Fruit fly (Drosophila melanogaster) whole organism, prepupa: Measurements from ENCODE around the gene lectin-24Db.

Experiments used
- Blimp-1 ChIP-seq: fragments of 200-800 bp; sonication (Bioruptor generic); optimal IDR thresholded peaks from 3 replicates; lab custom pipeline; 2017; ENCODE audit warnings: missing biosample characterization, missing genetic modification characterization, mild to moderate bottlenecking, moderate library complexity, missing genetic modification reagents
- CG1621 ChIP-seq: fragments of 200-800 bp; sonication (Bioruptor generic); optimal IDR thresholded peaks from 3 replicates; lab custom pipeline; 2018; ENCODE audit warnings: missing biosample characterization, mild to moderate bottlenecking, missing genetic modification characterization
- CG3032 ChIP-seq: fragments of 200-800 bp; optimal IDR thresholded peaks from 2 replicates; lab custom pipeline; 2019; ENCODE audit warnings: missing biosample characterization, mild to moderate bottlenecking, missing genetic modification characterization, moderate library complexity
- Eip93F ChIP-seq: fragments of 200-800 bp; sonication (Bioruptor generic); optimal IDR thresholded peaks from 2 replicates; lab custom pipeline; 2016; ENCODE audit warnings: missing biosample characterization, mild to moderate bottlenecking, missing genetic modification characterization
- Ets21C ChIP-seq: fragments of 200-800 bp; sonication (Bioruptor generic); optimal IDR thresholded peaks from 3 replicates; lab custom pipeline; 2016; ENCODE audit warnings: missing biosample characterization, missing genetic modification characterization
- Gug ChIP-seq: fragments of 200-800 bp; sonication (Bioruptor generic); IDR thresholded peaks from 2 replicates; pipeline ENCODE4 v1.3.6; 2022; ENCODE audit warnings: missing biosample characterization, missing genetic modification characterization
- Smox ChIP-seq: fragments of 200-800 bp; sonication (Bioruptor generic); optimal IDR thresholded peaks from 3 replicates; lab custom pipeline; 2016; ENCODE audit warnings: missing biosample characterization, missing genetic modification characterization
- Sox102F ChIP-seq: fragments of 200-800 bp; sonication (Bioruptor generic); optimal IDR thresholded peaks from 2 replicates; lab custom pipeline; 2016; ENCODE audit warnings: missing biosample characterization, mild to moderate bottlenecking, missing genetic modification characterization
- dac ChIP-seq: fragments of 200-800 bp; sonication (Bioruptor generic); optimal IDR thresholded peaks from 2 replicates; lab custom pipeline; 2017; ENCODE audit warnings: missing biosample characterization, mild to moderate bottlenecking, missing genetic modification characterization
- dsx ChIP-seq: fragments of 200-800 bp; optimal IDR thresholded peaks from 3 replicates; lab custom pipeline; 2019; ENCODE audit warnings: missing biosample characterization, mild to moderate bottlenecking, missing genetic modification characterization, moderate library complexity; ENCODE audit not compliant: poor library complexity, severe bottlenecking
- lz ChIP-seq: fragments of 200-800 bp; sonication (Bioruptor generic); optimal IDR thresholded peaks from 3 replicates; lab custom pipeline; 2016; ENCODE audit warnings: missing biosample characterization, missing genetic modification characterization
- spab ChIP-seq: fragments of 200-800 bp; sonication (Bioruptor generic); optimal IDR thresholded peaks from 2 replicates; lab custom pipeline; 2017; ENCODE audit warnings: missing biosample characterization, mild to moderate bottlenecking, missing genetic modification characterization, missing genetic modification reagents
- vri ChIP-seq: fragments of 200-800 bp; sonication (Bioruptor generic); optimal IDR thresholded peaks from 3 replicates; lab custom pipeline; 2016; ENCODE audit warnings: missing biosample characterization, mild to moderate bottlenecking, missing genetic modification characterization

DNA sequence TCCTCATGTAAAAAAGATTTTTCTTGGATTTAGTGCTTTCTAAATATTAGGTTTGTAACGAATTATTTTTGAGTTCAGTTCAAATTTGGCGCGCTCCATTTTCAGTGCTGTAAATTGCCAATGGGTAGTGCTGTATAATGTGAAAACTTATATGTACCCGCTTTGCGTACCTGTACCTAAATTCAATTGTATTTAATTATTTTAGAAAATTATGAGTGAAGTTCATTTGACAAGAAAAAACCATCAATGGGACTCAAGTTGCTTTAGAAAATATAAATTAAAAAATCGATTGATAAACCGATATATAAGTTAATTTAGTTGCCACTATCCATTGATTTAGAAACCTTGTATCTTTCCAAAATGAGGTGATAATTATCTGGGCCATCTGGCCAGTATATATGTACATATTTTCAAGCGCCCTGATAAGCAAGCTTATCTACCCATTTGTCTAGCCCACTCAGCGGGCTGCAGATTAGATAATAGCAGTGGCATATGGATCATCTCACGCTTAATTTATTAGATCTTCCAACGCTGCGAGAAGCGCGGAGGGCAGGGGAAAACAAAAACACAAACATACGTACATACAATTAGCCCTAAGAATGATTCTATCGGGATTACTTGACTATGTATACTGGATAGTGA, 36.4 kb downstream of the lectin-24Db start:
- TF ChIP-seq Sox102F (GFP tag; lab: Kevin White, UChicago) = peak; percentile 36
- TF ChIP-seq Blimp-1 (GFP tag; lab: Kevin White, UChicago) = no peak
- peak; percentile 17 for TF ChIP-seq Smox
- no peak for TF ChIP-seq dsx (GFP tag; lab: Kevin White, UChicago)
- peak; percentile 11 for TF ChIP-seq Ets21C (GFP tag; lab: Kevin White, UChicago)
- no peak for TF ChIP-seq Eip93F (GFP tag; lab: Kevin White, UChicago)
- no peak for TF ChIP-seq dac
- no peak for TF ChIP-seq Gug (GFP tag; lab: Robert Waterston, UW)
- TF ChIP-seq lz (GFP tag; lab: Kevin White, UChicago) = peak; percentile 40
- no peak for TF ChIP-seq spab (GFP tag; lab: Kevin White, UChicago)
- no peak for TF ChIP-seq CG1621 (tag; lab: Kevin White, UChicago)
- TF ChIP-seq vri (GFP tag; lab: Kevin White, UChicago) = peak; percentile 32
- no peak for TF ChIP-seq CG3032 (tag; lab: Kevin White, UChicago)
